Worm (Caenorhabditis elegans) whole organism, late embryonic: ENCODE results near the gene txt-12.
"Not testable (repeated sequence)": the region's sequence is repeated elsewhere in the genome, so short reads cannot be mapped to it uniquely, and the experiment has no call there.

Experiments
- C08G9.2 ChIP-seq: sonication (generic microtip); optimal IDR thresholded peaks from 2 replicates; lab custom pipeline; 2016; ENCODE audit warnings: mild to moderate bottlenecking, missing genetic modification characterization, moderate library complexity, missing compliant biosample characterization
- K02D7.2 ChIP-seq: sonication (generic microtip); optimal IDR thresholded peaks from 2 replicates; lab custom pipeline; 2017; ENCODE audit warnings: mild to moderate bottlenecking, missing genetic modification characterization, missing compliant biosample characterization
- K09A11.1 ChIP-seq: sonication (generic microtip); optimal IDR thresholded peaks from 2 replicates; lab custom pipeline; 2017; ENCODE audit warnings: antibody characterized with exemption, mild to moderate bottlenecking, missing genetic modification characterization, missing compliant biosample characterization; ENCODE audit not compliant: insufficient read depth
- ahr-1 ChIP-seq: sonication (generic microtip); optimal IDR thresholded peaks from 2 replicates; lab custom pipeline; 2016; ENCODE audit warnings: missing genetic modification characterization, missing compliant biosample characterization
- ceh-14 ChIP-seq: sonication (generic microtip); optimal IDR thresholded peaks from 2 replicates; lab custom pipeline; 2016; ENCODE audit warnings: missing genotype, missing genetic modification characterization, missing compliant biosample characterization
- ceh-18 ChIP-seq: sonication (generic microtip); optimal IDR thresholded peaks from 2 replicates; lab custom pipeline; 2016; ENCODE audit warnings: missing genetic modification characterization, missing compliant biosample characterization
- ceh-19 ChIP-seq: fragments of 200-800 bp; sonication (Bioruptor generic); optimal IDR thresholded peaks from 2 replicates; lab custom pipeline; 2018; ENCODE audit warnings: mild to moderate bottlenecking, missing genetic modification characterization, missing compliant biosample characterization
- ceh-2 ChIP-seq: sonication (generic microtip); optimal IDR thresholded peaks from 2 replicates; lab custom pipeline; 2016; ENCODE audit warnings: missing genotype, missing genetic modification characterization, missing compliant biosample characterization
- ceh-24 ChIP-seq: sonication (generic microtip); optimal IDR thresholded peaks from 2 replicates; lab custom pipeline; 2016; ENCODE audit warnings: mild to moderate bottlenecking, missing genetic modification characterization, missing compliant biosample characterization
- ceh-30 ChIP-seq: fragments of 150-350 bp; optimal IDR thresholded peaks from 2 replicates; lab custom pipeline; 2014; ENCODE audit warnings: missing biosample characterization, missing genetic modification characterization
- ceh-48 ChIP-seq: sonication (generic microtip); optimal IDR thresholded peaks from 2 replicates; lab custom pipeline; 2016; ENCODE audit warnings: missing genetic modification characterization, inconsistent platforms, missing compliant biosample characterization
- ceh-6 ChIP-seq: fragments of 200-800 bp; sonication (Bioruptor generic); optimal IDR thresholded peaks from 2 replicates; lab custom pipeline; 2018; ENCODE audit warnings: mild to moderate bottlenecking, missing genetic modification characterization, missing compliant biosample characterization
- ceh-9 ChIP-seq: sonication (generic microtip); optimal IDR thresholded peaks from 2 replicates; lab custom pipeline; 2016; ENCODE audit warnings: mild to moderate bottlenecking, missing genetic modification characterization, inconsistent platforms, missing compliant biosample characterization
- che-1 ChIP-seq: sonication (generic microtip); optimal IDR thresholded peaks from 2 replicates; lab custom pipeline; 2016; ENCODE audit warnings: mild to moderate bottlenecking, missing genetic modification characterization, missing compliant biosample characterization
- elt-2 ChIP-seq: sonication (generic microtip); optimal IDR thresholded peaks from 2 replicates; lab custom pipeline; 2016; ENCODE audit warnings: missing genetic modification reagents, missing genetic modification characterization, missing compliant biosample characterization
- elt-4 ChIP-seq: sonication (generic microtip); optimal IDR thresholded peaks from 2 replicates; lab custom pipeline; 2016; ENCODE audit warnings: missing genetic modification characterization, missing compliant biosample characterization
- ets-4 ChIP-seq: sonication (generic microtip); optimal IDR thresholded peaks from 2 replicates; lab custom pipeline; 2016; ENCODE audit warnings: missing genetic modification characterization, missing compliant biosample characterization
- fax-1 ChIP-seq: sonication (generic microtip); optimal IDR thresholded peaks from 2 replicates; lab custom pipeline; 2016; ENCODE audit warnings: missing genotype, missing genetic modification characterization, missing compliant biosample characterization
- gmeb-2 ChIP-seq: sonication (generic microtip); optimal IDR thresholded peaks from 2 replicates; lab custom pipeline; 2016; ENCODE audit warnings: missing genetic modification characterization, inconsistent platforms, missing compliant biosample characterization
- hlh-13 ChIP-seq: fragments of 200-800 bp; sonication (Bioruptor generic); optimal IDR thresholded peaks from 2 replicates; lab custom pipeline; 2018; ENCODE audit warnings: mild to moderate bottlenecking, missing genetic modification characterization, missing compliant biosample characterization
- hlh-8 ChIP-seq: sonication (generic microtip); optimal IDR thresholded peaks from 2 replicates; lab custom pipeline; 2016; ENCODE audit warnings: missing genotype, missing genetic modification characterization, missing compliant biosample characterization
- lim-6 ChIP-seq: sonication (generic microtip); optimal IDR thresholded peaks from 2 replicates; lab custom pipeline; 2016; ENCODE audit warnings: missing genetic modification characterization, missing compliant biosample characterization
- lin-11 ChIP-seq: fragments of 200-800 bp; sonication (Bioruptor generic); optimal IDR thresholded peaks from 2 replicates; lab custom pipeline; 2018; ENCODE audit warnings: mild to moderate bottlenecking, missing genetic modification characterization, missing compliant biosample characterization
- nfya-1 ChIP-seq: sonication (generic microtip); optimal IDR thresholded peaks from 2 replicates; lab custom pipeline; 2017; ENCODE audit warnings: missing genetic modification characterization, mild to moderate bottlenecking, missing compliant biosample characterization, antibody characterized with exemption, moderate library complexity
- nhr-11 ChIP-seq: fragments of 150-350 bp; optimal IDR thresholded peaks from 2 replicates; lab custom pipeline; 2014; ENCODE audit warnings: missing biosample characterization, missing genetic modification characterization
- nhr-232 ChIP-seq: sonication (generic microtip); optimal IDR thresholded peaks from 2 replicates; lab custom pipeline; 2016; ENCODE audit warnings: missing genetic modification characterization, missing compliant biosample characterization
- npax-4 ChIP-seq: sonication (generic microtip); optimal IDR thresholded peaks from 2 replicates; lab custom pipeline; 2016; ENCODE audit warnings: missing genetic modification characterization, missing compliant biosample characterization
- pha-2 ChIP-seq: sonication (generic microtip); optimal IDR thresholded peaks from 2 replicates; lab custom pipeline; 2017; ENCODE audit warnings: mild to moderate bottlenecking, missing genetic modification characterization, missing compliant biosample characterization
- pha-4 ChIP-seq: fragments of 150-350 bp; optimal IDR thresholded peaks from 2 replicates; lab custom pipeline; 2018; ENCODE audit warnings: missing biosample characterization, missing genetic modification reagents, missing genetic modification characterization
- pqm-1 ChIP-seq: sonication (generic microtip); optimal IDR thresholded peaks from 2 replicates; lab custom pipeline; 2016; ENCODE audit warnings: missing genetic modification characterization, missing compliant biosample characterization
- pros-1 ChIP-seq: fragments of 150-350 bp; optimal IDR thresholded peaks from 2 replicates; lab custom pipeline; 2014; ENCODE audit warnings: missing biosample characterization, missing genetic modification reagents, missing genetic modification characterization
- sdc-2 ChIP-seq: sonication (generic microtip); optimal IDR thresholded peaks from 2 replicates; lab custom pipeline; 2016; ENCODE audit warnings: missing genotype, missing genetic modification characterization, missing compliant biosample characterization
- sox-4 ChIP-seq: sonication (generic microtip); optimal IDR thresholded peaks from 2 replicates; lab custom pipeline; 2017; ENCODE audit warnings: mild to moderate bottlenecking, missing genetic modification characterization, inconsistent platforms, missing compliant biosample characterization
- ttx-3 ChIP-seq: sonication (generic microtip); optimal IDR thresholded peaks from 2 replicates; lab custom pipeline; 2016; ENCODE audit warnings: missing genetic modification reagents, missing genetic modification characterization, missing compliant biosample characterization
- ztf-16 ChIP-seq: sonication (generic microtip); optimal IDR thresholded peaks from 2 replicates; lab custom pipeline; 2017; ENCODE audit warnings: missing genetic modification characterization, missing compliant biosample characterization

The txt-12 gene

ce11 chrV:15113992-15114391 lies 21.2 kb downstream of the txt-12 start, which contains the start of gene T01G5.6:
TSS of gene T01G5.6 (minus strand) at chrV:15114092.
- no peak for TF ChIP-seq K02D7.2 (tag; lab: Kevin White, UChicago)
- no peak for TF ChIP-seq gmeb-2 (tag; lab: Kevin White, UChicago)
- no peak for TF ChIP-seq ceh-30 (tag; lab: Kevin White, UChicago)
- no peak for TF ChIP-seq ceh-9 (tag; lab: Kevin White, UChicago)
- no peak for TF ChIP-seq ceh-2 (tag; lab: Kevin White, UChicago)
- TF ChIP-seq sdc-2 (tag; lab: Kevin White, UChicago) = no peak
- no peak for TF ChIP-seq C08G9.2
- TF ChIP-seq ceh-14 (tag; lab: Kevin White, UChicago) = no peak
- no peak for TF ChIP-seq sox-4 (tag; lab: Kevin White, UChicago)
- TF ChIP-seq K09A11.1 (tag; lab: Kevin White, UChicago) = no peak
- TF ChIP-seq ceh-18 = no peak
- TF ChIP-seq pqm-1 (tag; lab: Kevin White, UChicago) = no peak
- TF ChIP-seq ttx-3 (tag; lab: Kevin White, UChicago) = no peak
- TF ChIP-seq hlh-13 (GFP tag; lab: Kevin White, UChicago) = no peak
- no peak for TF ChIP-seq pha-2 (tag; lab: Kevin White, UChicago)
- no peak for TF ChIP-seq hlh-8 (tag; lab: Kevin White, UChicago)

- not testable (repeated sequence) for TF ChIP-seq ttx-3, hlh-8, ets-4 (tag; lab: Kevin White, UChicago)
Observed at ce11 chrV:15115968-15116367, 23.2 kb downstream of the txt-12 start, which contains the start of gene T01G5.8. TSS of gene T01G5.8 (plus strand) at chrV:15116268.

ce11 chrV:15119517-15119916 lies 26.8 kb downstream of the txt-12 start, which contains the start of gene flor-1:
TSS of gene flor-1 (minus strand) at chrV:15119617.
- TF ChIP-seq pros-1 (tag; lab: Kevin White, UChicago) = no peak
- no peak for TF ChIP-seq hlh-13 (GFP tag; lab: Kevin White, UChicago)
- TF ChIP-seq elt-4 = no peak
- no peak for TF ChIP-seq gmeb-2 (tag; lab: Kevin White, UChicago)
- TF ChIP-seq lin-11 (tag; lab: Kevin White, UChicago) = no peak

- not testable (repeated sequence) for TF ChIP-seq hlh-13 (GFP tag; lab: Kevin White, UChicago); ceh-6 (GFP tag; lab: Kevin White, UChicago); ceh-24 (tag; lab: Kevin White, UChicago)
- TF ChIP-seq, all 69 proteins: peak for 0; not testable (repeated sequence) for 69
Observed at ce11 chrV:15125162-15125561, 32.4 kb downstream of the txt-12 start, which contains the start of gene ugt-30. TSS of gene ugt-30 (minus strand) at chrV:15125262.

- TF ChIP-seq ztf-16 (no peak), fax-1 (tag; lab: Kevin White, UChicago) (no peak), elt-2 (tag; lab: Kevin White, UChicago) (no peak), pha-4 (tag; lab: Kevin White, UChicago) (no peak), nhr-232 (tag; lab: Kevin White, UChicago) (no peak), K09A11.1 (tag; lab: Kevin White, UChicago) (no peak), sox-4 (tag; lab: Kevin White, UChicago) (no peak), pha-2 (tag; lab: Kevin White, UChicago) (no peak), che-1 (tag; lab: Kevin White, UChicago) (no peak), nfya-1 (tag; lab: Kevin White, UChicago) (no peak), nhr-11 (no peak), pqm-1 (tag; lab: Kevin White, UChicago) (no peak)
Observed at ce11 chrV:15127413-15127812, 34.6 kb downstream of the txt-12 start, which contains the start of gene srj-27. TSS of gene srj-27 (minus strand) at chrV:15127513.

- TF ChIP-seq elt-4 = no peak
- TF ChIP-seq npax-4 = no peak
- no peak for TF ChIP-seq ahr-1 (tag; lab: Kevin White, UChicago)
- no peak for TF ChIP-seq ceh-19
- TF ChIP-seq lim-6 (tag; lab: Kevin White, UChicago) = no peak
- no peak for TF ChIP-seq sdc-2 (tag; lab: Kevin White, UChicago)
- no peak for TF ChIP-seq ceh-48 (tag; lab: Kevin White, UChicago)
- TF ChIP-seq nhr-11 = no peak
- TF ChIP-seq pha-4 (tag; lab: Kevin White, UChicago) = no peak
- no peak for TF ChIP-seq ceh-24 (tag; lab: Kevin White, UChicago)
- TF ChIP-seq ceh-18 = no peak
- TF ChIP-seq nfya-1 (tag; lab: Kevin White, UChicago) = no peak
Observed at ce11 chrV:15127955-15128354, 35.2 kb downstream of the txt-12 start, which contains the start of gene srr-7. TSS of gene srr-7 (plus strand) at chrV:15128255.
